Worm (Caenorhabditis elegans): ENCODE results near the gene fipr-9.

ce11 chrV:10237171-10237570 is 15.7 kb downstream of the fipr-9 start:
- TF ChIP-seq K09A11.1 (tag; optimal IDR thresholded peaks at IDR 0.05; ENCODE audit: insufficient read depth) = no peak
- TF ChIP-seq pqm-1 (tag; optimal IDR thresholded peaks at IDR 0.05) = no peak
- no peak for TF ChIP-seq pha-2 (tag; optimal IDR thresholded peaks at IDR 0.05)

Data from whole organism, late embryonic.